Fruit fly (Drosophila melanogaster) whole organism: ENCODE results near the gene CG10208.

Source experiments
- CG8478 ChIP-seq: fragments of >200 bp; optimal IDR thresholded peaks from 2 replicates; lab custom pipeline; 2018; ENCODE audit warnings: inconsistent platforms
- Dll ChIP-seq: fragments of >200 bp; optimal IDR thresholded peaks from 2 replicates; lab custom pipeline; 2017
- EcR ChIP-seq, 2 experiments: fragments of >200 bp; optimal IDR thresholded peaks; 2 replicates each; lab custom pipeline; 2017; ENCODE audit warnings: missing biosample characterization in 2 of 2, missing genetic modification characterization in 2 of 2, missing genetic modification reagents in 2 of 2
- pan ChIP-seq: fragments of >200 bp; optimal IDR thresholded peaks from 2 replicates; lab custom pipeline; 2017
- usp ChIP-seq: fragments of >200 bp; optimal IDR thresholded peaks from 2 replicates; lab custom pipeline; 2017; ENCODE audit warnings: missing biosample characterization, missing genetic modification characterization, mixed read lengths

DNA sequence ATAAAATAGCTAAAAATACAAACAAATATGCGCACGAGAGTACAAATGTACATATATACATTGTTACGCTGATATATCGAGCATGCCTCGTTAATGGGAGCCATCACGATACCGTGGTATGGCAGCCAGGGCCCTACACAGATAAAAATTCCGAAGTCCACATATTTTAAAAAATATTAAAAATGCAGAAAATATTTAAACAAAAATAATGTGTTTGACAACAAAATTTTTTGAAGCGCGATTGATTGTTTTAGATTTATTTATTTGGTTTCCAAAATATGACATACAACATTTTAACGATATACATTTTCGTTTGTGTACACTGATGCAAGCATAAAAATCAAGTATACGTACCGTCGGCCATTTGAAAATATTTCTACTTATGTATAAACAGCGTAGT lies 47.2 kb downstream of the CG10208 start:
- TF ChIP-seq EcR (GFP tag; optimal IDR thresholded peaks at IDR 0.05; lab: Kevin White, UChicago) (no peak), pan (lab: Kevin White, UChicago) (no peak), Dll (no peak), usp (GFP tag; lab: Kevin White, UChicago) (no peak), CG8478 (lab: Kevin White, UChicago) (no peak)
